Worm (Caenorhabditis elegans) whole organism, young adult: ENCODE results near the gene F35B3.4.
A peak's percentile ranks its signal among the peaks of the same experiment; 100 is the strongest.

Source experiments
- B0019.2 ChIP-seq: fragments of 200-800 bp; sonication (Bioruptor generic); conservative IDR thresholded peaks from 2 replicates; pipeline ENCODE4 v1.3.6; 2022; ENCODE audit warnings: missing genetic modification reagents, missing genetic modification characterization, missing compliant biosample characterization
- C06A6.2 ChIP-seq: fragments of 200-800 bp; sonication (Bioruptor generic); conservative IDR thresholded peaks from 2 replicates; pipeline ENCODE4 v1.3.6; 2022; ENCODE audit warnings: missing genetic modification characterization, missing compliant biosample characterization
- F22D6.2 ChIP-seq: sonication (generic microtip); optimal IDR thresholded peaks from 2 replicates; lab custom pipeline; 2016; ENCODE audit warnings: mild to moderate bottlenecking, missing genetic modification characterization, missing compliant biosample characterization
- F39B2.1 ChIP-seq: fragments of 200-800 bp; sonication (Bioruptor generic); IDR thresholded peaks from 2 replicates; pipeline ENCODE4 v1.3.6; 2022; ENCODE audit warnings: missing genetic modification reagents, missing genetic modification characterization, missing compliant biosample characterization
- F55B11.4 ChIP-seq: sonication (generic microtip); optimal IDR thresholded peaks from 2 replicates; lab custom pipeline; 2016; ENCODE audit warnings: missing compliant biosample characterization, missing genetic modification characterization, borderline replicate concordance; ENCODE audit not compliant: insufficient read depth
- K11D2.4 ChIP-seq: fragments of 200-800 bp; sonication (Bioruptor generic); IDR thresholded peaks from 2 replicates; pipeline ENCODE4 v1.3.6; 2022; ENCODE audit warnings: missing genetic modification reagents, missing genetic modification characterization, missing compliant biosample characterization
- T07F8.4 ChIP-seq: sonication (generic microtip); optimal IDR thresholded peaks from 2 replicates; lab custom pipeline; 2016; ENCODE audit warnings: mild to moderate bottlenecking, missing genetic modification characterization, moderate library complexity, missing compliant biosample characterization
- Y67H2A.10 ChIP-seq: fragments of 200-800 bp; sonication (Bioruptor generic); conservative IDR thresholded peaks from 2 replicates; pipeline ENCODE4 v1.3.6; 2022; ENCODE audit warnings: missing genetic modification reagents, missing genetic modification characterization, missing compliant biosample characterization
- akir-1 ChIP-seq: fragments of 200-800 bp; sonication (Bioruptor generic); optimal IDR thresholded peaks from 2 replicates; lab custom pipeline; 2018; ENCODE audit warnings: mild to moderate bottlenecking, missing genetic modification characterization, moderate library complexity, missing compliant biosample characterization
- ama-1 ChIP-seq, 3 experiments: fragments of 150-350 bp in 1 of 3; sonication (generic microtip) in 2 of 3; optimal IDR thresholded peaks; 2 replicates each; lab custom pipeline; 2014 to 2018; ENCODE audit warnings: missing biosample characterization in 2 of 3, missing genetic modification characterization in 2 of 3, missing genetic modification reagents in 2 of 3
- attf-5 ChIP-seq: fragments of 200-800 bp; sonication (Bioruptor generic); optimal IDR thresholded peaks from 2 replicates; lab custom pipeline; 2018; ENCODE audit warnings: mild to moderate bottlenecking, missing genetic modification characterization, missing compliant biosample characterization
- cebp-1 ChIP-seq, 2 experiments: fragments of 200-800 bp in 1 of 2; sonication (Bioruptor generic) in 1 of 2; sonication (generic microtip) in 1 of 2; IDR thresholded peaks in 1 of 2; optimal IDR thresholded peaks in 1 of 2; 2 replicates each; pipeline versions ENCODE4 v1.3.6 to Lab custom; 2017 to 2022; ENCODE audit warnings: missing compliant biosample characterization in 2 of 2, missing genetic modification characterization in 2 of 2, mild to moderate bottlenecking in 1 of 2, missing genetic modification reagents in 1 of 2, moderate library complexity in 1 of 2
- chd-7 ChIP-seq: sonication (generic microtip); optimal IDR thresholded peaks from 2 replicates; lab custom pipeline; 2016; ENCODE audit warnings: mild to moderate bottlenecking, missing genetic modification characterization, moderate library complexity, missing compliant biosample characterization
- egl-18 ChIP-seq: fragments of 200-800 bp; sonication (Bioruptor generic); IDR thresholded peaks from 2 replicates; pipeline ENCODE4 v1.3.6; 2022; ENCODE audit warnings: missing genetic modification reagents, missing genetic modification characterization, missing compliant biosample characterization
- egrh-3 ChIP-seq: fragments of 200-800 bp; sonication (Bioruptor generic); IDR thresholded peaks from 2 replicates; pipeline ENCODE4 v1.3.6; 2022; ENCODE audit warnings: missing genetic modification reagents, missing genetic modification characterization, missing compliant biosample characterization
- him-1 ChIP-seq: sonication (generic microtip); optimal IDR thresholded peaks from 2 replicates; lab custom pipeline; 2016; ENCODE audit warnings: missing genotype, missing genetic modification reagents, missing genetic modification characterization, missing compliant biosample characterization
- hsf-1 ChIP-seq: fragments of 200-800 bp; sonication (Bioruptor generic); IDR thresholded peaks from 2 replicates; pipeline ENCODE4 v1.3.6; 2022; ENCODE audit warnings: missing genetic modification reagents, missing genetic modification characterization, missing compliant biosample characterization
- let-526 ChIP-seq: fragments of 200-800 bp; sonication (Bioruptor generic); IDR thresholded peaks from 2 replicates; pipeline ENCODE4 v1.3.6; 2022; ENCODE audit warnings: missing genetic modification reagents, missing genetic modification characterization, missing compliant biosample characterization
- lin-54 ChIP-seq: fragments of 200-800 bp; sonication (Bioruptor generic); optimal IDR thresholded peaks from 2 replicates; lab custom pipeline; 2018; ENCODE audit warnings: mild to moderate bottlenecking, missing genetic modification characterization, missing compliant biosample characterization
- lir-1 ChIP-seq: fragments of 200-800 bp; sonication (Bioruptor generic); conservative IDR thresholded peaks from 2 replicates; pipeline ENCODE4 v1.3.6; 2022; ENCODE audit warnings: missing genetic modification reagents, missing genetic modification characterization, missing compliant biosample characterization
- lsl-1 ChIP-seq: fragments of 200-800 bp; sonication (Bioruptor generic); optimal IDR thresholded peaks from 2 replicates; lab custom pipeline; 2018; ENCODE audit warnings: mild to moderate bottlenecking, missing genetic modification characterization, moderate library complexity, missing compliant biosample characterization
- mel-28 ChIP-seq: sonication (generic microtip); optimal IDR thresholded peaks from 2 replicates; lab custom pipeline; 2016; ENCODE audit warnings: borderline replicate concordance, mild to moderate bottlenecking, missing genetic modification characterization, missing compliant biosample characterization
- mxl-1 ChIP-seq: sonication (generic microtip); optimal IDR thresholded peaks from 2 replicates; lab custom pipeline; 2016; ENCODE audit warnings: missing genetic modification characterization, missing compliant biosample characterization
- nfya-1 ChIP-seq: sonication (generic microtip); optimal IDR thresholded peaks from 2 replicates; lab custom pipeline; 2017; ENCODE audit warnings: antibody characterized with exemption, missing compliant biosample characterization, missing genetic modification characterization, borderline replicate concordance; ENCODE audit not compliant: insufficient read depth
- nfyb-1 ChIP-seq: fragments of 200-800 bp; sonication (Bioruptor generic); IDR thresholded peaks from 2 replicates; pipeline ENCODE4 v1.3.6; 2022; ENCODE audit warnings: missing genetic modification reagents, missing genetic modification characterization, missing compliant biosample characterization
- nhr-120 ChIP-seq: fragments of 200-800 bp; sonication (Bioruptor generic); IDR thresholded peaks from 2 replicates; pipeline ENCODE4 v1.3.6; 2022; ENCODE audit warnings: missing genetic modification characterization, missing compliant biosample characterization
- nhr-80 ChIP-seq: sonication (generic microtip); optimal IDR thresholded peaks from 2 replicates; lab custom pipeline; 2016; ENCODE audit warnings: missing genetic modification characterization, missing compliant biosample characterization
- pbrm-1 ChIP-seq: fragments of 200-800 bp; sonication (Bioruptor generic); IDR thresholded peaks from 2 replicates; pipeline ENCODE4 v1.3.6; 2022; ENCODE audit warnings: missing genetic modification reagents, missing genetic modification characterization, missing compliant biosample characterization
- rcor-1 ChIP-seq: fragments of 200-800 bp; sonication (Bioruptor generic); IDR thresholded peaks from 2 replicates; pipeline ENCODE4 v1.3.6; 2022; ENCODE audit warnings: missing genetic modification reagents, missing genetic modification characterization, missing compliant biosample characterization
- rpc-1 ChIP-seq, 2 experiments: fragments of 150-350 bp in 1 of 2; sonication (generic microtip) in 1 of 2; optimal IDR thresholded peaks; 2 replicates each; lab custom pipeline; 2014 to 2018; ENCODE audit warnings: missing biosample characterization in 1 of 2, missing genetic modification characterization in 1 of 2, missing genetic modification reagents in 1 of 2, missing genotype in 1 of 2
- sea-2 ChIP-seq: fragments of 200-800 bp; sonication (Bioruptor generic); IDR thresholded peaks from 2 replicates; pipeline ENCODE4 v1.3.6; 2022; ENCODE audit warnings: missing genetic modification characterization, missing compliant biosample characterization
- snpc-4 ChIP-seq, 5 experiments: fragments of 150-350 bp in 1 of 5; sonication (generic microtip) in 4 of 5; optimal IDR thresholded peaks; 2 replicates each; lab custom pipeline; 2014 to 2018; ENCODE audit warnings: missing genetic modification characterization in 5 of 5, missing biosample characterization in 3 of 5, antibody characterized with exemption in 2 of 5, mild to moderate bottlenecking in 2 of 5, missing compliant biosample characterization in 2 of 5, missing genotype in 2 of 5, moderate library complexity in 2 of 5, missing genetic modification reagents in 1 of 5
- somi-1 ChIP-seq: fragments of 200-800 bp; sonication (Bioruptor generic); optimal IDR thresholded peaks from 2 replicates; lab custom pipeline; 2018; ENCODE audit warnings: mild to moderate bottlenecking, missing genetic modification characterization, missing compliant biosample characterization
- tbp1 ChIP-seq: fragments of 200-800 bp; sonication (Bioruptor generic); optimal IDR thresholded peaks from 2 replicates; lab custom pipeline; 2018; ENCODE audit warnings: mild to moderate bottlenecking, missing genetic modification characterization, missing compliant biosample characterization
- tbx-9 ChIP-seq: sonication (generic microtip); optimal IDR thresholded peaks from 2 replicates; lab custom pipeline; 2016; ENCODE audit warnings: borderline replicate concordance, missing genetic modification characterization, inconsistent platforms, missing compliant biosample characterization
- tlf-1 ChIP-seq: fragments of 200-800 bp; sonication (Bioruptor generic); optimal IDR thresholded peaks from 2 replicates; lab custom pipeline; 2018; ENCODE audit warnings: mild to moderate bottlenecking, missing genetic modification characterization, missing compliant biosample characterization
- unc-130 ChIP-seq: sonication (generic microtip); optimal IDR thresholded peaks from 2 replicates; lab custom pipeline; 2016; ENCODE audit warnings: missing genetic modification reagents, missing genetic modification characterization, missing compliant biosample characterization
- unc-62 ChIP-seq: fragments of 150-350 bp; optimal IDR thresholded peaks from 2 replicates; lab custom pipeline; 2014; ENCODE audit warnings: missing biosample characterization, missing genetic modification reagents, missing genetic modification characterization
- zfh-2 ChIP-seq: fragments of 200-800 bp; sonication (Bioruptor generic); conservative IDR thresholded peaks from 2 replicates; pipeline ENCODE4 v1.3.6; 2022; ENCODE audit warnings: missing genetic modification reagents, missing genetic modification characterization, missing compliant biosample characterization
- ztf-26 ChIP-seq: sonication (generic microtip); optimal IDR thresholded peaks from 2 replicates; lab custom pipeline; 2017; ENCODE audit warnings: missing genetic modification characterization, missing compliant biosample characterization

Gene F35B3.4

ce11 chrX:17063749-17064252, 43.0 kb upstream of the F35B3.4 start (continued):
- TF ChIP-seq zfh-2 (GFP tag; lab: Robert Waterston, UW) (peak; percentile 51; the same call in 1 of the 2 replicates), tbp1 (GFP tag; lab: Kevin White, UChicago) (peak; percentile 59), unc-62 (peak; percentile 40), nfya-1 (tag; lab: Kevin White, UChicago) (no peak), pbrm-1 (peak; percentile 31; the same call in 1 of the 2 replicates), egrh-3 (GFP tag; lab: Robert Waterston, UW) (no peak), unc-130 (GFP tag; lab: Kevin White, UChicago) (no peak), nhr-80 (tag; lab: Kevin White, UChicago) (peak; percentile 87), nhr-120 (GFP tag; lab: Robert Waterston, UW) (no peak), lir-1 (0 out of 2 replicates have a peak, but pooled peaks have one; percentile 49), tlf-1 (peak; percentile 67)

ce11 chrX:17062165-17062564, 41.4 kb upstream of the F35B3.4 start:
- peak; percentile 32 for TF ChIP-seq ztf-26 (tag; lab: Kevin White, UChicago)
- TF ChIP-seq somi-1 (GFP tag; lab: Kevin White, UChicago): peak; percentile 7
- no peak for TF ChIP-seq hsf-1 (GFP tag; lab: Robert Waterston, UW)
- TF ChIP-seq cebp-1 (GFP tag; IDR thresholded peaks at IDR 0.05; lab: Robert Waterston, UW): no peak
- peak; percentile 18 for TF ChIP-seq cebp-1 (tag; optimal IDR thresholded peaks at IDR 0.05; lab: Kevin White, UChicago)
- 0 out of 2 replicates have a peak, but pooled peaks have one; percentile 37 for TF ChIP-seq K11D2.4 (GFP tag; lab: Robert Waterston, UW)
- TF ChIP-seq tbx-9 (tag; lab: Kevin White, UChicago): no peak
- TF ChIP-seq, all 124 proteins: peak for 4

- no peak for TF ChIP-seq C06A6.2 (GFP tag; lab: Robert Waterston, UW)
- TF ChIP-seq lin-54 (GFP tag; lab: Kevin White, UChicago): no peak
- TF ChIP-seq let-526 (GFP tag; lab: Robert Waterston, UW): no peak
These were observed 39.0 kb upstream of the F35B3.4 start for ce11 chrX:17059760-17060159.

- TF ChIP-seq zfh-2 (GFP tag; lab: Robert Waterston, UW): peak; percentile 87
- no peak for TF ChIP-seq mxl-1 (tag; lab: Kevin White, UChicago)
- TF ChIP-seq somi-1 (GFP tag; lab: Kevin White, UChicago): peak; percentile 2
- TF ChIP-seq egl-18 (GFP tag; lab: Robert Waterston, UW): no peak
- TF ChIP-seq lsl-1: no peak
- peak; percentile 45 for TF ChIP-seq chd-7
- no peak for TF ChIP-seq F55B11.4 (tag; lab: Kevin White, UChicago)
- no peak for TF ChIP-seq snpc-4 (GFP tag; optimal IDR thresholded peaks at IDR 0.05; lab: Kevin White, UChicago)
- TF ChIP-seq snpc-4 (tag; optimal IDR thresholded peaks at IDR 0.05; lab: Kevin White, UChicago): no peak
- no peak for TF ChIP-seq rpc-1 (optimal IDR thresholded peaks at IDR 0.05; lab: Kevin White, UChicago)
- no peak for TF ChIP-seq rpc-1 (tag; optimal IDR thresholded peaks at IDR 0.05; lab: Kevin White, UChicago)
- peak; percentile 40 for TF ChIP-seq ama-1 (optimal IDR thresholded peaks at IDR 0.05; lab: Kevin White, UChicago)
- no peak for TF ChIP-seq ama-1 (GFP tag; optimal IDR thresholded peaks at IDR 0.05; lab: Kevin White, UChicago)
- TF ChIP-seq nfyb-1: 0 out of 2 replicates have a peak, but pooled peaks have one; percentile 47
- no peak for TF ChIP-seq F39B2.1
- no peak for TF ChIP-seq F22D6.2 (tag; lab: Kevin White, UChicago)
- 0 out of 2 replicates have a peak, but pooled peaks have one; percentile 10 for TF ChIP-seq pbrm-1
- TF ChIP-seq C06A6.2 (GFP tag; lab: Robert Waterston, UW): no peak
- TF ChIP-seq egrh-3 (GFP tag; lab: Robert Waterston, UW): peak; percentile 73
- no peak for TF ChIP-seq akir-1 (GFP tag; lab: Kevin White, UChicago)
- TF ChIP-seq rcor-1: no peak
- TF ChIP-seq cebp-1 (GFP tag; IDR thresholded peaks at IDR 0.05; lab: Robert Waterston, UW): no peak
- peak; percentile 34 for TF ChIP-seq cebp-1 (tag; optimal IDR thresholded peaks at IDR 0.05; lab: Kevin White, UChicago)
- no peak for TF ChIP-seq attf-5 (GFP tag; lab: Kevin White, UChicago)
- no peak for TF ChIP-seq Y67H2A.10
- TF ChIP-seq T07F8.4 (tag; lab: Kevin White, UChicago): no peak
- no peak for TF ChIP-seq him-1 (tag; lab: Kevin White, UChicago)
- TF ChIP-seq B0019.2 (GFP tag; lab: Robert Waterston, UW): no peak
- TF ChIP-seq sea-2: no peak
- no peak for TF ChIP-seq mel-28 (tag; lab: Kevin White, UChicago)
These were observed 37.6 kb upstream of the F35B3.4 start for ce11 chrX:17058340-17058739.
